Worm (Caenorhabditis elegans) whole organism, midembryonic: ENCODE results near the gene F10D2.16.

Experiments used
- flt-1 ChIP-seq: fragments of 200-800 bp; sonication (Bioruptor generic); IDR thresholded peaks from 2 replicates; pipeline ENCODE4 v1.3.6; 2022; ENCODE audit warnings: missing genetic modification characterization, missing compliant biosample characterization
- klf-2 ChIP-seq: fragments of 200-800 bp; sonication (Bioruptor generic); conservative IDR thresholded peaks from 2 replicates; pipeline ENCODE4 v1.3.6; 2022; ENCODE audit warnings: missing genetic modification reagents, missing genetic modification characterization, missing compliant biosample characterization
- ztf-29 ChIP-seq: fragments of 200-800 bp; sonication (Bioruptor generic); IDR thresholded peaks from 2 replicates; pipeline ENCODE4 v1.3.6; 2022; ENCODE audit warnings: missing genetic modification reagents, missing genetic modification characterization, missing compliant biosample characterization

DNA sequence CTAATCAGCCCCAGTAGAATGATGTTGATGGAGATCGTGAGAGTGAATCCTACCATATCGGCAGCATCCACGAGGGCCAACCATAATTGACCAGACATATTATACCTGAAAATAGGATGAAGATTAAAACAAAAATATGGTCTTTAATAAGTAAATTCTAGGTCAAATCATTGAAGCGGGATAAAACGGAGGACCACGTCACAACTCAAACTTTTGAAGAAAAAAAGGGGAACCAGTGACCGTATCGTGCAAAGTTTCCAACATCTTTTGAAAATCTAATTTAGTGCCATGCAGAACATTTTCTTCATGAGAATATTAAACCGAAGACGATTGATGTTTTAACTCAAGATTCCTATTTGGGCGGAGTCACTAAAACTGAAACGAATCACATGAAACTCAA, 4.3 kb downstream of the F10D2.16 start, which contains the start of gene str-112:
- TF ChIP-seq klf-2 (GFP tag; lab: Robert Waterston, UW) (no peak), ztf-29 (GFP tag; lab: Robert Waterston, UW) (no peak), flt-1 (GFP tag; lab: Robert Waterston, UW) (no peak)
